Fruit fly (Drosophila melanogaster): Measurements from ENCODE around the gene Kap-alpha1.
"Not testable (repeated sequence)": the region's sequence is repeated elsewhere in the genome, so short reads cannot be mapped to it uniquely, and the experiment has no call there.

Gene Kap-alpha1

dm6 chr3L:19807103-19807502 is at the start of gene Kap-alpha1, which contains the start of gene CG14104:
TSS of gene Kap-alpha1 (plus strand) at chr3L:19807232.
TSS of gene CG14104 (minus strand) at chr3L:19807199.
- TF ChIP-seq Dll (optimal IDR thresholded peaks at IDR 0.05) (no peak), pan (optimal IDR thresholded peaks at IDR 0.05) (no peak), CG8478 (optimal IDR thresholded peaks at IDR 0.05) (no peak), psq (optimal IDR thresholded peaks at IDR 0.05) (no peak), EcR (GFP tag; optimal IDR thresholded peaks at IDR 0.05) (no peak), usp (GFP tag; optimal IDR thresholded peaks at IDR 0.05) (no peak)

- TF ChIP-seq CG8478 (optimal IDR thresholded peaks at IDR 0.05); usp (GFP tag; optimal IDR thresholded peaks at IDR 0.05); EcR (GFP tag; optimal IDR thresholded peaks at IDR 0.05): not testable (repeated sequence)
These were observed 46.9 kb upstream of the Kap-alpha1 start, which contains the start of gene Vtld for dm6 chr3L:19760109-19760508. TSS of gene Vtld (plus strand) at chr3L:19760409.

dm6 chr3L:19777279-19777960 is 29.6 kb upstream of the Kap-alpha1 start:
- no peak for TF ChIP-seq pan (optimal IDR thresholded peaks at IDR 0.05)
- TF ChIP-seq EcR (GFP tag; optimal IDR thresholded peaks at IDR 0.05), result no peak
- no peak for TF ChIP-seq Dll (optimal IDR thresholded peaks at IDR 0.05)
- TF ChIP-seq psq (optimal IDR thresholded peaks at IDR 0.05), result no peak
- no peak for TF ChIP-seq usp (GFP tag; optimal IDR thresholded peaks at IDR 0.05)
- no peak for TF ChIP-seq CG8478 (optimal IDR thresholded peaks at IDR 0.05)

- TF ChIP-seq psq (optimal IDR thresholded peaks at IDR 0.05), result no peak
- TF ChIP-seq EcR (GFP tag; optimal IDR thresholded peaks at IDR 0.05), result no peak
- TF ChIP-seq usp (GFP tag; optimal IDR thresholded peaks at IDR 0.05), result no peak
- no peak for TF ChIP-seq pan (optimal IDR thresholded peaks at IDR 0.05)
- TF ChIP-seq Dll (optimal IDR thresholded peaks at IDR 0.05), result no peak
- no peak for TF ChIP-seq CG8478 (optimal IDR thresholded peaks at IDR 0.05)
These were observed 28.5 kb upstream of the Kap-alpha1 start for dm6 chr3L:19778530-19778929.

dm6 chr3L:19787632-19788031 is 19.4 kb upstream of the Kap-alpha1 start:
- TF ChIP-seq Dll (optimal IDR thresholded peaks at IDR 0.05) (no peak), CG8478 (optimal IDR thresholded peaks at IDR 0.05) (no peak), EcR (GFP tag; optimal IDR thresholded peaks at IDR 0.05) (no peak), usp (GFP tag; optimal IDR thresholded peaks at IDR 0.05) (no peak), psq (optimal IDR thresholded peaks at IDR 0.05) (no peak), pan (optimal IDR thresholded peaks at IDR 0.05) (no peak)

dm6 chr3L:19790564-19790928 is 16.5 kb upstream of the Kap-alpha1 start:
- TF ChIP-seq pan (optimal IDR thresholded peaks at IDR 0.05) (no peak), EcR (GFP tag; optimal IDR thresholded peaks at IDR 0.05) (no peak), Dll (optimal IDR thresholded peaks at IDR 0.05) (no peak), CG8478 (optimal IDR thresholded peaks at IDR 0.05) (no peak), usp (GFP tag; optimal IDR thresholded peaks at IDR 0.05) (no peak), psq (optimal IDR thresholded peaks at IDR 0.05) (no peak)

dm6 chr3L:19790929-19791687 is 15.9 kb upstream of the Kap-alpha1 start:
- TF ChIP-seq usp (GFP tag; optimal IDR thresholded peaks at IDR 0.05) (no peak), CG8478 (optimal IDR thresholded peaks at IDR 0.05) (no peak), pan (optimal IDR thresholded peaks at IDR 0.05) (no peak), psq (optimal IDR thresholded peaks at IDR 0.05) (no peak), EcR (GFP tag; optimal IDR thresholded peaks at IDR 0.05) (no peak), Dll (optimal IDR thresholded peaks at IDR 0.05) (peak; percentile 89)

dm6 chr3L:19791688-19792073 is 15.4 kb upstream of the Kap-alpha1 start:
- TF ChIP-seq pan (optimal IDR thresholded peaks at IDR 0.05) (no peak), EcR (GFP tag; optimal IDR thresholded peaks at IDR 0.05) (no peak), psq (optimal IDR thresholded peaks at IDR 0.05) (no peak), Dll (optimal IDR thresholded peaks at IDR 0.05) (peak; percentile 56)

dm6 chr3L:19792717-19793437 is 14.2 kb upstream of the Kap-alpha1 start:
- no peak for TF ChIP-seq EcR (GFP tag; optimal IDR thresholded peaks at IDR 0.05)

- no peak for TF ChIP-seq EcR (GFP tag; optimal IDR thresholded peaks at IDR 0.05)
- TF ChIP-seq pan (optimal IDR thresholded peaks at IDR 0.05), result no peak
- no peak for TF ChIP-seq usp (GFP tag; optimal IDR thresholded peaks at IDR 0.05)
- no peak for TF ChIP-seq psq (optimal IDR thresholded peaks at IDR 0.05)
- no peak for TF ChIP-seq Dll (optimal IDR thresholded peaks at IDR 0.05)
These were observed 13.5 kb upstream of the Kap-alpha1 start, which contains the start of the genes CG42637, Gyc76C and SREBP for dm6 chr3L:19793438-19793998. TSS of gene CG42637 (minus strand) at chr3L:19793569. TSS of gene Gyc76C (minus strand) at chr3L:19793569. TSS of gene SREBP (plus strand) at chr3L:19793935.

- TF ChIP-seq usp (GFP tag; optimal IDR thresholded peaks at IDR 0.05), result no peak
- no peak for TF ChIP-seq Dll (optimal IDR thresholded peaks at IDR 0.05)
- TF ChIP-seq EcR (GFP tag; optimal IDR thresholded peaks at IDR 0.05), result no peak
- no peak for TF ChIP-seq CG8478 (optimal IDR thresholded peaks at IDR 0.05)
- no peak for TF ChIP-seq pan (optimal IDR thresholded peaks at IDR 0.05)
- TF ChIP-seq psq (optimal IDR thresholded peaks at IDR 0.05), result no peak
These were observed 12.7 kb upstream of the Kap-alpha1 start for dm6 chr3L:19794203-19794802.

Measured in whole organism.